Fruit fly (Drosophila melanogaster) whole organism, embryonic: ENCODE data around the gene RhoGAP19D.

Experiments
- CG10147 ChIP-seq: fragments of 200-800 bp; sonication (Bioruptor generic); optimal IDR thresholded peaks from 2 replicates; lab custom pipeline; 2019; ENCODE audit warnings: missing biosample characterization, mild to moderate bottlenecking, missing genetic modification characterization, moderate library complexity
- CG1024 ChIP-seq: fragments of 200-800 bp; sonication (Bioruptor generic); IDR thresholded peaks from 2 replicates; pipeline ENCODE4 v1.3.6; 2022; ENCODE audit warnings: missing biosample characterization, missing genetic modification characterization
- CG10543 ChIP-seq: fragments of 200-800 bp; sonication (Bioruptor generic); optimal IDR thresholded peaks from 3 replicates; lab custom pipeline; 2017; ENCODE audit warnings: missing biosample characterization, mild to moderate bottlenecking, missing genetic modification characterization, moderate library complexity
- CG10979 ChIP-seq: fragments of 200-800 bp; sonication (Bioruptor generic); optimal IDR thresholded peaks from 2 replicates; lab custom pipeline; 2018; ENCODE audit warnings: missing biosample characterization, mild to moderate bottlenecking, missing genetic modification characterization, moderate library complexity
- CG11398 ChIP-seq: fragments of 200-800 bp; sonication (Bioruptor generic); optimal IDR thresholded peaks from 2 replicates; lab custom pipeline; 2016; ENCODE audit warnings: missing biosample characterization, missing genetic modification characterization
- CG12071 ChIP-seq: fragments of 200-800 bp; sonication (Bioruptor generic); optimal IDR thresholded peaks from 3 replicates; lab custom pipeline; 2018; ENCODE audit warnings: missing biosample characterization, mild to moderate bottlenecking, missing genetic modification characterization
- CG12299 ChIP-seq: fragments of 200-800 bp; sonication (Bioruptor generic); optimal IDR thresholded peaks from 2 replicates; lab custom pipeline; 2018; ENCODE audit warnings: missing biosample characterization, mild to moderate bottlenecking, missing genetic modification characterization
- CG14050 ChIP-seq: fragments of 200-800 bp; sonication (Bioruptor generic); IDR thresholded peaks from 3 replicates; pipeline ENCODE4 v1.3.6; 2022; ENCODE audit warnings: missing biosample characterization, missing genetic modification characterization
- CG16813 ChIP-seq: fragments of 200-800 bp; sonication (Bioruptor generic); IDR thresholded peaks from 3 replicates; pipeline ENCODE4 v1.3.6; 2022; ENCODE audit warnings: missing biosample characterization, missing genetic modification characterization; ENCODE audit not compliant: partially characterized antibody
- CG16863 ChIP-seq: fragments of 200-800 bp; sonication (Bioruptor generic); optimal IDR thresholded peaks from 3 replicates; lab custom pipeline; 2016; ENCODE audit warnings: missing biosample characterization, missing genetic modification characterization
- CG17912 ChIP-seq: fragments of 200-800 bp; sonication (Bioruptor generic); optimal IDR thresholded peaks from 2 replicates; lab custom pipeline; 2018; ENCODE audit warnings: missing biosample characterization, mild to moderate bottlenecking, missing genetic modification characterization
- CG2678 ChIP-seq: fragments of 200-800 bp; sonication (Bioruptor generic); optimal IDR thresholded peaks from 3 replicates; lab custom pipeline; 2019; ENCODE audit warnings: missing biosample characterization, mild to moderate bottlenecking, missing genetic modification characterization, moderate library complexity
- CG43689 ChIP-seq: fragments of 200-800 bp; sonication (Bioruptor generic); IDR thresholded peaks from 2 replicates; pipeline ENCODE4 v1.3.6; 2022; ENCODE audit warnings: missing biosample characterization, missing genetic modification characterization
- CG4617 ChIP-seq: fragments of 200-800 bp; sonication (Bioruptor generic); optimal IDR thresholded peaks from 3 replicates; lab custom pipeline; 2016; ENCODE audit warnings: missing biosample characterization, missing genetic modification characterization, borderline replicate concordance
- CG4707 ChIP-seq: fragments of 200-800 bp; sonication (Bioruptor generic); optimal IDR thresholded peaks from 2 replicates; lab custom pipeline; 2018; ENCODE audit warnings: missing biosample characterization, mild to moderate bottlenecking, missing genetic modification characterization, moderate library complexity
- CG6689 ChIP-seq: fragments of 200-800 bp; sonication (Bioruptor generic); IDR thresholded peaks from 2 replicates; pipeline ENCODE4 v1.3.6; 2022; ENCODE audit warnings: missing biosample characterization, missing genetic modification characterization
- CG9727 ChIP-seq: fragments of 200-800 bp; sonication (Bioruptor generic); optimal IDR thresholded peaks from 3 replicates; lab custom pipeline; 2017; ENCODE audit warnings: missing biosample characterization, mild to moderate bottlenecking, missing genetic modification characterization
- CG9797 ChIP-seq: fragments of 200-800 bp; sonication (Bioruptor generic); optimal IDR thresholded peaks from 3 replicates; lab custom pipeline; 2018; ENCODE audit warnings: missing biosample characterization, mild to moderate bottlenecking, missing genetic modification characterization
- CG9876 ChIP-seq: fragments of 200-800 bp; sonication (Bioruptor generic); optimal IDR thresholded peaks from 2 replicates; lab custom pipeline; 2016; ENCODE audit warnings: missing biosample characterization, missing genetic modification characterization
- HLH3B ChIP-seq: fragments of 200-800 bp; sonication (Bioruptor generic); IDR thresholded peaks from 2 replicates; pipeline ENCODE4 v1.3.6; 2022; ENCODE audit warnings: missing biosample characterization, missing genetic modification characterization
- Hmr ChIP-seq: fragments of 200-800 bp; sonication (Bioruptor generic); optimal IDR thresholded peaks from 3 replicates; lab custom pipeline; 2017; ENCODE audit warnings: mild to moderate bottlenecking, missing biosample characterization, missing genetic modification reagents, missing genetic modification characterization
- Hr3 ChIP-seq: fragments of 200-800 bp; sonication (Bioruptor generic); optimal IDR thresholded peaks from 3 replicates; lab custom pipeline; 2016; ENCODE audit warnings: missing biosample characterization, missing genetic modification characterization
- Hr51 ChIP-seq, 2 experiments: fragments of 200-800 bp; sonication (Bioruptor generic); optimal IDR thresholded peaks; 2 replicates in 1 of 2; 3 replicates in 1 of 2; lab custom pipeline; 2016 to 2018; ENCODE audit warnings: missing biosample characterization in 2 of 2, missing genetic modification characterization in 2 of 2, mild to moderate bottlenecking in 1 of 2, moderate library complexity in 1 of 2
- Mrtf ChIP-seq: fragments of 200-800 bp; sonication (Bioruptor generic); IDR thresholded peaks from 3 replicates; pipeline ENCODE4 v1.3.6; 2022; ENCODE audit warnings: missing biosample characterization, missing genetic modification characterization
- NK7.1 ChIP-seq: fragments of 200-800 bp; sonication (Bioruptor generic); optimal IDR thresholded peaks from 3 replicates; lab custom pipeline; 2016; ENCODE audit warnings: missing biosample characterization, missing genetic modification characterization
- Neu2 ChIP-seq: fragments of 200-800 bp; sonication (Bioruptor generic); optimal IDR thresholded peaks from 3 replicates; lab custom pipeline; 2016; ENCODE audit warnings: missing biosample characterization, missing genetic modification characterization, borderline replicate concordance
- Pdp1 ChIP-seq, 2 experiments: fragments of 200-800 bp; sonication (Bioruptor generic); optimal IDR thresholded peaks; 3 replicates each; lab custom pipeline; 2016; ENCODE audit warnings: missing biosample characterization in 2 of 2, missing genetic modification characterization in 2 of 2, mild to moderate bottlenecking in 1 of 2, moderate library complexity in 1 of 2
- Poxn ChIP-seq: fragments of 200-800 bp; sonication (Bioruptor generic); IDR thresholded peaks from 2 replicates; pipeline ENCODE4 v1.3.6; 2022; ENCODE audit warnings: missing biosample characterization, missing genetic modification characterization
- Sin3A ChIP-seq: fragments of >200 bp; optimal IDR thresholded peaks from 2 replicates; lab custom pipeline; 2018
- Sox102F ChIP-seq: fragments of 200-800 bp; sonication (Bioruptor generic); optimal IDR thresholded peaks from 2 replicates; lab custom pipeline; 2018; ENCODE audit warnings: missing biosample characterization, mild to moderate bottlenecking, missing genetic modification characterization, moderate library complexity
- Xbp1 ChIP-seq: fragments of 200-800 bp; sonication (Bioruptor generic); optimal IDR thresholded peaks from 3 replicates; lab custom pipeline; 2016; ENCODE audit warnings: missing biosample characterization, mild to moderate bottlenecking, missing genetic modification characterization
- Xrp1 ChIP-seq: fragments of 200-800 bp; sonication (Bioruptor generic); IDR thresholded peaks from 2 replicates; pipeline ENCODE4 v1.3.6; 2022; ENCODE audit warnings: missing biosample characterization, missing genetic modification characterization
- amos ChIP-seq: fragments of 200-800 bp; sonication (Bioruptor generic); IDR thresholded peaks from 2 replicates; pipeline ENCODE4 v1.3.6; 2022; ENCODE audit warnings: missing biosample characterization, missing genetic modification characterization; ENCODE audit not compliant: partially characterized antibody
- bbx ChIP-seq: fragments of 200-800 bp; sonication (Bioruptor generic); IDR thresholded peaks from 2 replicates; pipeline ENCODE4 v1.3.6; 2022; ENCODE audit warnings: missing biosample characterization, missing genetic modification characterization; ENCODE audit not compliant: partially characterized antibody
- crc ChIP-seq: fragments of 200-800 bp; sonication (Bioruptor generic); optimal IDR thresholded peaks from 2 replicates; lab custom pipeline; 2016; ENCODE audit warnings: missing biosample characterization, missing genetic modification characterization
- cwo ChIP-seq: fragments of 200-800 bp; sonication (Bioruptor generic); optimal IDR thresholded peaks from 3 replicates; lab custom pipeline; 2017; ENCODE audit warnings: missing biosample characterization, missing genetic modification characterization, mild to moderate bottlenecking, moderate library complexity, missing genetic modification reagents
- dmrt11E ChIP-seq: fragments of 200-800 bp; sonication (Bioruptor generic); optimal IDR thresholded peaks from 3 replicates; lab custom pipeline; 2018; ENCODE audit warnings: missing biosample characterization, mild to moderate bottlenecking, missing genetic modification characterization, moderate library complexity
- fd96Cb ChIP-seq: fragments of 200-800 bp; sonication (Bioruptor generic); optimal IDR thresholded peaks from 2 replicates; lab custom pipeline; 2018; ENCODE audit warnings: missing biosample characterization, mild to moderate bottlenecking, missing genetic modification characterization, moderate library complexity
- fru ChIP-seq: fragments of >200 bp; optimal IDR thresholded peaks from 2 replicates; lab custom pipeline; 2017
- gfzf ChIP-seq: fragments of 200-800 bp; sonication (Bioruptor generic); optimal IDR thresholded peaks from 2 replicates; lab custom pipeline; 2016; ENCODE audit warnings: missing biosample characterization, mild to moderate bottlenecking, missing genetic modification characterization, moderate library complexity
- insv ChIP-seq, 2 experiments: fragments of 200-800 bp; sonication (Bioruptor generic); optimal IDR thresholded peaks; 3 replicates each; lab custom pipeline; 2016 to 2018; ENCODE audit warnings: missing biosample characterization in 2 of 2, missing genetic modification characterization in 2 of 2
- mirr ChIP-seq: fragments of 200-800 bp; sonication (Bioruptor generic); optimal IDR thresholded peaks from 3 replicates; lab custom pipeline; 2018; ENCODE audit warnings: missing biosample characterization, mild to moderate bottlenecking, missing genetic modification characterization
- nau ChIP-seq: fragments of 200-800 bp; sonication (Bioruptor generic); optimal IDR thresholded peaks from 3 replicates; lab custom pipeline; 2017; ENCODE audit warnings: missing biosample characterization, mild to moderate bottlenecking, missing genetic modification characterization, missing genetic modification reagents
- nmo ChIP-seq: fragments of 200-800 bp; sonication (Bioruptor generic); optimal IDR thresholded peaks from 2 replicates; lab custom pipeline; 2018; ENCODE audit warnings: missing biosample characterization, mild to moderate bottlenecking, missing genetic modification characterization, moderate library complexity
- onecut ChIP-seq: fragments of 200-800 bp; sonication (Bioruptor generic); IDR thresholded peaks from 2 replicates; pipeline ENCODE4 v1.3.6; 2022; ENCODE audit warnings: missing biosample characterization, missing genetic modification characterization
- org-1 ChIP-seq: fragments of 200-800 bp; sonication (Bioruptor generic); optimal IDR thresholded peaks from 2 replicates; lab custom pipeline; 2017; ENCODE audit warnings: missing biosample characterization, missing genetic modification characterization
- phol ChIP-seq: fragments of 200-800 bp; sonication (Bioruptor generic); optimal IDR thresholded peaks from 3 replicates; lab custom pipeline; 2018; ENCODE audit warnings: missing biosample characterization, mild to moderate bottlenecking, missing genetic modification characterization, moderate library complexity
- pita ChIP-seq: fragments of 200-800 bp; sonication (Bioruptor generic); optimal IDR thresholded peaks from 2 replicates; lab custom pipeline; 2017; ENCODE audit warnings: missing biosample characterization, mild to moderate bottlenecking, missing genetic modification characterization
- tin ChIP-seq: fragments of 200-800 bp; sonication (Bioruptor generic); optimal IDR thresholded peaks from 3 replicates; lab custom pipeline; 2016; ENCODE audit warnings: missing biosample characterization, missing genetic modification characterization

The RhoGAP19D gene

DNA sequence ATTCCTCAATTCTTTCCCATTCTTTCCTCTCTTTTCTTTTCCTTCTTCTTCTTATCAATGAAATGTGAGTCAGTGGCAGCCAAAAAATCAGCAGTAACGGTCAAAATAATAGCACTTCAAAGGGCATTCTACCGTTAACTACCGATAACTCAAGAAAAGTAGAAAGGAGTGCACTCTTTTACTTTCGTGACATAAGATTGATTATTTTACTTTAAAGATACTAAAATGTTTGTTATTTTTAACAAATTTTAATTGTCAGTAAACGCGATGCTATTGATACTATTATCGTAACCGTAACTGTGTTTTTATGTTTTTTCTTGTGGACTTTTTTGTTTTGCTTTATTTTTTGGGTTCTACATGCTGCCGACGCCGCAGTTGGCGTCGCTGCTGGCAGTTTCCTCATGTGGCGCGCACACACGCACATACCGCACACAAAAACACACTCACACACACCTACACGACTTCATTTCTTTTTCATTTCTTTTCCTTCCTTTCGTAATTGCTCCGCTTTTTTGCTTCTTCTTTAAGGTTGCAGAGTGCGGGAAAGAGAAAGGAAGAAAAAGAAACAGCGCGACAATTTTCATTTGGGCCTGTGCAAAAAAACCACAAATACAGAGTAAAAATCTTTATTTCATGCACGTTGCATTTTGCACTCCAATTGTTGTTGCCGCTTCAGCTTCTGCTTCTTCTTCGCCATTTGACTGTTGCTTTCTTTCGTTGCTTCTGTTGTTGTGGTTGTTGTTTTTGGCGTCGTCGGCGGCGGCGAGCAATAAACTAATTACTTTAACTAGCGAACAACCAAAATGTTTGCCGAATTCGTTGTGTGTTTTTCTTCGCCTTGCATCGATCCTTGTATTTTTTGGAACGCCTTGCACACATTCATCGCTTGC, 714 bp downstream of the RhoGAP19D start (continued):
- TF ChIP-seq CG12071 (GFP tag; lab: Kevin White, UChicago): no peak
- TF ChIP-seq nmo (GFP tag; lab: Kevin White, UChicago): peak; percentile 6
- no peak for TF ChIP-seq org-1
- TF ChIP-seq amos (GFP tag; lab: Robert Waterston, UW): no peak
- TF ChIP-seq CG11398 (GFP tag; lab: Kevin White, UChicago): no peak
- TF ChIP-seq phol (tag; lab: Kevin White, UChicago): peak; percentile 31
- no peak for TF ChIP-seq Poxn (GFP tag; lab: Robert Waterston, UW)
- no peak for TF ChIP-seq insv (GFP tag; optimal IDR thresholded peaks at IDR 0.05; lab: Kevin White, UChicago)
- TF ChIP-seq Hr3 (GFP tag; lab: Kevin White, UChicago): no peak
- no peak for TF ChIP-seq CG43689
- peak in 1 of 2 experiments; percentile 9 for TF ChIP-seq Hr51 (GFP tag; optimal IDR thresholded peaks at IDR 0.05; lab: Kevin White, UChicago)
- no peak for TF ChIP-seq CG9797 (GFP tag; lab: Kevin White, UChicago)
- TF ChIP-seq CG10543: no peak
- no peak for TF ChIP-seq CG12299 (tag; lab: Kevin White, UChicago)
- TF ChIP-seq CG10979: peak; percentile 48
- no peak for TF ChIP-seq tin (GFP tag; lab: Kevin White, UChicago)
- peak; percentile 10 for TF ChIP-seq CG16863 (GFP tag; lab: Kevin White, UChicago)
- peak in 1 of 2 experiments; percentile 5 for TF ChIP-seq Pdp1 (GFP tag; optimal IDR thresholded peaks at IDR 0.05; lab: Kevin White, UChicago)
- TF ChIP-seq nau (GFP tag; lab: Kevin White, UChicago): no peak
- no peak for TF ChIP-seq NK7.1
- no peak for TF ChIP-seq Neu2 (GFP tag; lab: Kevin White, UChicago)
- TF ChIP-seq fd96Cb (tag; lab: Kevin White, UChicago): peak; percentile 48
- no peak for TF ChIP-seq crc (GFP tag; lab: Kevin White, UChicago)
- no peak for TF ChIP-seq bbx (GFP tag; lab: Robert Waterston, UW)
- no peak for TF ChIP-seq CG4707 (GFP tag; lab: Kevin White, UChicago)
- TF ChIP-seq CG16813 (GFP tag; lab: Robert Waterston, UW): no peak
- no peak; the same call in 1 of the 2 replicates for TF ChIP-seq CG6689 (GFP tag; lab: Robert Waterston, UW)
- TF ChIP-seq onecut (GFP tag; lab: Robert Waterston, UW): no peak
- no peak for TF ChIP-seq CG1024
- TF ChIP-seq mirr (GFP tag; lab: Kevin White, UChicago): no peak
- no peak for TF ChIP-seq Sin3A (lab: Kevin White, UChicago)
- no peak for TF ChIP-seq fru
- no peak for TF ChIP-seq CG4617 (GFP tag; lab: Kevin White, UChicago)
- TF ChIP-seq CG9876 (GFP tag; lab: Kevin White, UChicago): no peak
- peak; percentile 19 for TF ChIP-seq Xbp1 (GFP tag; lab: Kevin White, UChicago)
- TF ChIP-seq CG10147 (GFP tag; lab: Kevin White, UChicago): no peak
- peak; percentile 56 for TF ChIP-seq Xrp1
- no peak for TF ChIP-seq CG17912 (GFP tag; lab: Kevin White, UChicago)
- no peak for TF ChIP-seq pita (GFP tag; lab: Kevin White, UChicago)
- no peak for TF ChIP-seq CG14050 (GFP tag; lab: Robert Waterston, UW)
- no peak for TF ChIP-seq dmrt11E (tag; lab: Kevin White, UChicago)
- peak; percentile 13 for TF ChIP-seq CG9727 (GFP tag; lab: Kevin White, UChicago)
- TF ChIP-seq Mrtf (GFP tag; lab: Robert Waterston, UW): no peak
- peak; percentile 44 for TF ChIP-seq Sox102F (GFP tag; lab: Kevin White, UChicago)
- peak; percentile 14 for TF ChIP-seq Hmr (GFP tag; lab: Kevin White, UChicago)
- no peak for TF ChIP-seq HLH3B
- no peak for TF ChIP-seq gfzf (GFP tag; lab: Kevin White, UChicago)
- peak; percentile 0 for TF ChIP-seq cwo (GFP tag; lab: Kevin White, UChicago)
- peak; percentile 29 for TF ChIP-seq CG2678
